Worm (Caenorhabditis elegans) whole organism, L4 larva: ENCODE measurements around the gene ced-7.

ENCODE experiments used
- T26A8.4 ChIP-seq: fragments of 200-800 bp; sonication (Bioruptor generic); IDR thresholded peaks from 2 replicates; pipeline ENCODE4 v1.3.6; 2022; ENCODE audit warnings: missing genetic modification characterization, missing compliant biosample characterization
- Y105C5A.15 ChIP-seq: fragments of 200-800 bp; sonication (Bioruptor generic); IDR thresholded peaks from 2 replicates; pipeline ENCODE4 v1.3.6; 2022; ENCODE audit warnings: missing genetic modification characterization, missing compliant biosample characterization
- ZK337.2 ChIP-seq: fragments of 200-800 bp; sonication (Bioruptor generic); IDR thresholded peaks from 2 replicates; pipeline ENCODE4 v1.3.6; 2022; ENCODE audit warnings: missing genetic modification reagents, missing genetic modification characterization, missing compliant biosample characterization
- ZK546.5 ChIP-seq, 2 experiments: sonication (generic microtip); optimal IDR thresholded peaks; 2 replicates each; lab custom pipeline; 2017; ENCODE audit warnings: missing biosample characterization in 2 of 2, missing genetic modification characterization in 2 of 2
- aha-1 ChIP-seq: fragments of 150-350 bp; peaks from one replicate; lab custom pipeline; 2014; ENCODE audit warnings: missing biosample characterization, missing genetic modification characterization
- aly-2 ChIP-seq: sonication (generic microtip); optimal IDR thresholded peaks from 2 replicates; lab custom pipeline; 2018; ENCODE audit warnings: missing biosample characterization, missing genetic modification characterization
- attf-4 ChIP-seq: sonication (generic microtip); optimal IDR thresholded peaks from 3 replicates; lab custom pipeline; 2017; ENCODE audit warnings: missing biosample characterization, missing genetic modification characterization
- ceh-20 ChIP-seq: fragments of 200-800 bp; sonication (Bioruptor generic); IDR thresholded peaks from 2 replicates; pipeline ENCODE4 v1.3.6; 2022; ENCODE audit warnings: missing genetic modification reagents, missing genetic modification characterization, missing compliant biosample characterization
- ceh-28 ChIP-seq: fragments of 150-350 bp; optimal IDR thresholded peaks from 2 replicates; lab custom pipeline; 2014; ENCODE audit warnings: missing biosample characterization, missing genetic modification reagents, missing genetic modification characterization
- ces-1 ChIP-seq: fragments of 150-350 bp; sonication (generic microtip); optimal IDR thresholded peaks from 4 replicates; lab custom pipeline; 2014; ENCODE audit warnings: missing biosample characterization, missing genetic modification reagents, missing genetic modification characterization
- daf-16 ChIP-seq, 3 experiments: sonication (generic microtip); optimal IDR thresholded peaks; 2 replicates each; lab custom pipeline; 2016 to 2017; ENCODE audit warnings: missing genetic modification characterization in 3 of 3, missing genetic modification reagents in 3 of 3, mild to moderate bottlenecking in 2 of 3, missing compliant biosample characterization in 2 of 3, missing biosample characterization in 1 of 3, moderate library complexity in 1 of 3
- daf-19 ChIP-seq: fragments of 200-800 bp; sonication (Bioruptor generic); conservative IDR thresholded peaks from 2 replicates; pipeline ENCODE4 v1.3.6; 2022; ENCODE audit warnings: missing genetic modification characterization, missing compliant biosample characterization
- dmd-6 ChIP-seq: fragments of 200-800 bp; sonication (Bioruptor generic); IDR thresholded peaks from 2 replicates; pipeline ENCODE4 v1.3.6; 2022; ENCODE audit warnings: missing genetic modification reagents, missing genetic modification characterization, missing compliant biosample characterization
- dmd-8 ChIP-seq: fragments of 200-800 bp; sonication (Bioruptor generic); IDR thresholded peaks from 2 replicates; pipeline ENCODE4 v1.3.6; 2022; ENCODE audit warnings: missing genetic modification characterization, missing compliant biosample characterization
- dve-1 ChIP-seq: sonication (generic microtip); optimal IDR thresholded peaks from 2 replicates; lab custom pipeline; 2017; ENCODE audit warnings: antibody characterized with exemption, mild to moderate bottlenecking, missing genetic modification characterization, missing compliant biosample characterization; ENCODE audit not compliant: insufficient read depth
- egl-43 ChIP-seq: fragments of 200-800 bp; sonication (Bioruptor generic); IDR thresholded peaks from 2 replicates; pipeline ENCODE4 v1.3.6; 2022; ENCODE audit warnings: missing genetic modification reagents, missing genetic modification characterization, missing compliant biosample characterization
- fos-1 ChIP-seq: fragments of 150-350 bp; optimal IDR thresholded peaks from 2 replicates; lab custom pipeline; 2014; ENCODE audit warnings: missing biosample characterization, missing genetic modification characterization
- hif-1 ChIP-seq, 2 experiments: sonication (generic microtip); optimal IDR thresholded peaks; 2 replicates each; lab custom pipeline; 2016 to 2017; ENCODE audit warnings: missing compliant biosample characterization in 2 of 2, missing genetic modification characterization in 2 of 2, missing genetic modification reagents in 2 of 2, missing genotype in 2 of 2, mild to moderate bottlenecking in 1 of 2
- hlh-11 ChIP-seq: fragments of 200-800 bp; sonication (Bioruptor generic); optimal IDR thresholded peaks from 2 replicates; lab custom pipeline; 2018; ENCODE audit warnings: mild to moderate bottlenecking, missing genetic modification characterization, missing compliant biosample characterization
- hlh-30 ChIP-seq: sonication (generic microtip); optimal IDR thresholded peaks from 2 replicates; lab custom pipeline; 2017; ENCODE audit warnings: antibody characterized with exemption, mild to moderate bottlenecking, missing genetic modification characterization, missing compliant biosample characterization; ENCODE audit not compliant: insufficient read depth
- hmg-1.1 ChIP-seq: fragments of 200-800 bp; sonication (Bioruptor generic); IDR thresholded peaks from 2 replicates; pipeline ENCODE4 v1.3.6; 2022; ENCODE audit warnings: missing genetic modification reagents, missing genetic modification characterization, missing compliant biosample characterization
- lim-7 ChIP-seq: fragments of 200-800 bp; sonication (Bioruptor generic); IDR thresholded peaks from 2 replicates; pipeline ENCODE4 v1.3.6; 2022; ENCODE audit warnings: missing genetic modification characterization, missing compliant biosample characterization
- lin-1 ChIP-seq: fragments of 200-800 bp; sonication (Bioruptor generic); IDR thresholded peaks from 2 replicates; pipeline ENCODE4 v1.3.6; 2022; ENCODE audit warnings: missing genetic modification reagents, missing genetic modification characterization, missing compliant biosample characterization
- lin-15B ChIP-seq: fragments of 150-350 bp; sonication (generic microtip); optimal IDR thresholded peaks from 3 replicates; lab custom pipeline; 2014; ENCODE audit warnings: missing biosample characterization, missing genetic modification characterization
- lin-38 ChIP-seq: fragments of 200-800 bp; sonication (Bioruptor generic); IDR thresholded peaks from 2 replicates; pipeline ENCODE4 v1.3.6; 2022; ENCODE audit warnings: missing genetic modification reagents, missing genetic modification characterization, missing compliant biosample characterization
- lin-39 ChIP-seq: fragments of 150-350 bp; optimal IDR thresholded peaks from 2 replicates; lab custom pipeline; 2014; ENCODE audit warnings: missing biosample characterization, missing genetic modification reagents, missing genetic modification characterization
- madf-5 ChIP-seq, 2 experiments: fragments of 200-800 bp; sonication (Bioruptor generic); IDR thresholded peaks; 2 replicates each; pipeline ENCODE4 v1.3.6; 2022; ENCODE audit warnings: missing compliant biosample characterization in 2 of 2, missing genetic modification characterization in 2 of 2
- mdl-1 ChIP-seq, 2 experiments: fragments of 150-350 bp in 1 of 2; sonication (generic microtip) in 1 of 2; optimal IDR thresholded peaks; 2 replicates each; lab custom pipeline; 2014 to 2017; ENCODE audit warnings: missing biosample characterization in 2 of 2, missing genetic modification characterization in 2 of 2
- mdt-29 ChIP-seq: fragments of 200-800 bp; sonication (Bioruptor generic); IDR thresholded peaks from 2 replicates; pipeline ENCODE4 v1.3.6; 2022; ENCODE audit warnings: missing genetic modification reagents, missing genetic modification characterization, missing compliant biosample characterization
- mxl-3 ChIP-seq: fragments of 200-800 bp; sonication (Bioruptor generic); optimal IDR thresholded peaks from 2 replicates; lab custom pipeline; 2018; ENCODE audit warnings: mild to moderate bottlenecking, missing genetic modification characterization, missing compliant biosample characterization
- nhr-237 ChIP-seq: sonication (generic microtip); optimal IDR thresholded peaks from 2 replicates; lab custom pipeline; 2017; ENCODE audit warnings: missing biosample characterization, missing genetic modification characterization
- nhr-28 ChIP-seq: fragments of 150-350 bp; optimal IDR thresholded peaks from 2 replicates; lab custom pipeline; 2014; ENCODE audit warnings: missing biosample characterization, missing genetic modification characterization
- nhr-42 ChIP-seq: fragments of 200-800 bp; sonication (Bioruptor generic); IDR thresholded peaks from 2 replicates; pipeline ENCODE4 v1.3.6; 2022; ENCODE audit warnings: missing genetic modification characterization, missing compliant biosample characterization
- nhr-6 ChIP-seq: fragments of 150-350 bp; optimal IDR thresholded peaks from 2 replicates; lab custom pipeline; 2014; ENCODE audit warnings: missing biosample characterization, missing genetic modification characterization
- nhr-77 ChIP-seq: fragments of 150-350 bp; optimal IDR thresholded peaks from 2 replicates; lab custom pipeline; 2014; ENCODE audit warnings: missing biosample characterization, missing genetic modification characterization
- pqm-1 ChIP-seq: sonication (generic microtip); optimal IDR thresholded peaks from 2 replicates; lab custom pipeline; 2017; ENCODE audit warnings: missing biosample characterization, missing genetic modification characterization
- sdz-12 ChIP-seq: fragments of 200-800 bp; sonication (Bioruptor generic); optimal IDR thresholded peaks from 2 replicates; lab custom pipeline; 2018; ENCODE audit warnings: mild to moderate bottlenecking, missing genetic modification characterization, missing compliant biosample characterization
- spr-3 ChIP-seq: fragments of 200-800 bp; sonication (Bioruptor generic); optimal IDR thresholded peaks from 2 replicates; lab custom pipeline; 2018; ENCODE audit warnings: mild to moderate bottlenecking, missing genetic modification characterization, missing compliant biosample characterization
- tag-97 ChIP-seq: fragments of 200-800 bp; sonication (Bioruptor generic); IDR thresholded peaks from 2 replicates; pipeline ENCODE4 v1.3.6; 2022; ENCODE audit warnings: missing genetic modification characterization, missing compliant biosample characterization
- tra-1 ChIP-seq: fragments of 200-800 bp; sonication (Bioruptor generic); IDR thresholded peaks from 2 replicates; pipeline ENCODE4 v1.3.6; 2022; ENCODE audit warnings: missing genetic modification reagents, missing genetic modification characterization, missing compliant biosample characterization
- unc-39 ChIP-seq: sonication (generic microtip); optimal IDR thresholded peaks from 2 replicates; lab custom pipeline; 2017; ENCODE audit warnings: missing biosample characterization, missing genetic modification characterization
- unc-62 ChIP-seq, 3 experiments: fragments of 150-350 bp in 1 of 3; sonication (generic microtip); optimal IDR thresholded peaks in 2 of 3; peaks in 1 of 3; 1 replicate in 1 of 3; 2 replicates in 2 of 3; lab custom pipeline; 2014 to 2017; ENCODE audit warnings: missing biosample characterization in 3 of 3, missing genetic modification characterization in 3 of 3, missing genetic modification reagents in 3 of 3, missing genotype in 1 of 3
- vab-7 ChIP-seq: fragments of 200-800 bp; sonication (Bioruptor generic); IDR thresholded peaks from 2 replicates; pipeline ENCODE4 v1.3.6; 2022; ENCODE audit warnings: missing genetic modification reagents, missing genetic modification characterization, missing compliant biosample characterization
- zfp-3 ChIP-seq: fragments of 200-800 bp; sonication (Bioruptor generic); conservative IDR thresholded peaks from 2 replicates; pipeline ENCODE4 v1.3.6; 2022; ENCODE audit warnings: missing genetic modification reagents, missing genetic modification characterization, missing compliant biosample characterization
- ztf-7 ChIP-seq: fragments of 150-350 bp; optimal IDR thresholded peaks from 2 replicates; lab custom pipeline; 2014; ENCODE audit warnings: missing biosample characterization, missing genetic modification characterization

ced-7 gene

DNA sequence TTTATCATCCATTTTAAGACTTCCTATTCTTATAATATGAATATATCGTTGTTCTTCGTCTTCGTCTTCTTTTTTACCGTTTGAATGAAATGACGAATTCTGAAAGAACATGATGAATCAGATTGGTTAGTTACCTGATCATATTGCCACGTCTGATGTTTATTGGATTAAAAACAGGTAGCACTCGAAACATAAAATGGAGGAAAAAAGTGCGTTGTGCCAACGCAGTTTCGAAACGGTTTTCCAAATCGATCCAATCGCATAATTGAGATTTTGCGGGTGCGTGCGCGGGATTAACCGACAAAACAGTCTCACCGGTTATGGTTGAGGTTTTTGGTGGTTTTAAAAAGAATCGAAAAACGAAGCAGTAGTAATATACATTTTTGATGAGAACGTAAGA, 15.7 kb upstream of the ced-7 start, which contains the start of gene rom-2:
Gene rom-2 (minus strand): TSS at position 101 of the 400 bp plus-strand sequence.
- TF ChIP-seq ceh-20 (no peak), hif-1 (tag; optimal IDR thresholded peaks at IDR 0.05; lab: Kevin White, UChicago) (no peak), ZK337.2 (GFP tag; lab: Robert Waterston, UW) (no peak), lin-15B (tag; lab: Kevin White, UChicago) (no peak), madf-5 (GFP tag; IDR thresholded peaks at IDR 0.05; lab: Robert Waterston, UW) (no peak)

- no peak for TF ChIP-seq ztf-7 (tag; lab: Kevin White, UChicago)
- TF ChIP-seq egl-43 (GFP tag; lab: Robert Waterston, UW), result no peak
- TF ChIP-seq unc-62 (GFP tag; optimal IDR thresholded peaks at IDR 0.05 in 1 of 2; lab: Kevin White, UChicago), result peak in 1 of 2 experiments; percentile 16
- TF ChIP-seq unc-62 (tag; optimal IDR thresholded peaks at IDR 0.05; lab: Kevin White, UChicago), result no peak
- no peak for TF ChIP-seq attf-4 (tag; lab: Kevin White, UChicago)
- peak; percentile 34 for TF ChIP-seq hlh-11 (tag; lab: Kevin White, UChicago)
- no peak for TF ChIP-seq mdt-29 (GFP tag; lab: Robert Waterston, UW)
- TF ChIP-seq tra-1 (GFP tag; lab: Robert Waterston, UW), result no peak
- TF ChIP-seq T26A8.4, result no peak
- no peak for TF ChIP-seq fos-1 (tag; lab: Kevin White, UChicago)
- no peak for TF ChIP-seq lin-38 (GFP tag; lab: Robert Waterston, UW)
- TF ChIP-seq sdz-12 (GFP tag; lab: Kevin White, UChicago), result no peak
- TF ChIP-seq ZK546.5 (tag; optimal IDR thresholded peaks at IDR 0.05; lab: Kevin White, UChicago), result no peak
- peak; percentile 56 for TF ChIP-seq nhr-77
- peak; percentile 55 for TF ChIP-seq nhr-28
- no peak for TF ChIP-seq dmd-8 (GFP tag; lab: Robert Waterston, UW)
- no peak for TF ChIP-seq ceh-20
- TF ChIP-seq aha-1 (tag; lab: Kevin White, UChicago), result peak; percentile 19
- peak; percentile 62 for TF ChIP-seq dmd-6 (GFP tag; lab: Robert Waterston, UW)
- TF ChIP-seq zfp-3 (GFP tag; lab: Robert Waterston, UW), result no peak
- no peak for TF ChIP-seq hlh-30
- TF ChIP-seq ceh-28 (tag; lab: Kevin White, UChicago), result no peak
- TF ChIP-seq dve-1 (tag; lab: Kevin White, UChicago), result peak; percentile 22
- TF ChIP-seq Y105C5A.15 (GFP tag; lab: Robert Waterston, UW), result no peak
- TF ChIP-seq hmg-1.1 (GFP tag; lab: Robert Waterston, UW), result no peak
- TF ChIP-seq aly-2 (tag; lab: Kevin White, UChicago), result no peak
- no peak for TF ChIP-seq lim-7 (GFP tag; lab: Robert Waterston, UW)
- TF ChIP-seq spr-3 (GFP tag; lab: Kevin White, UChicago), result no peak
- no peak for TF ChIP-seq lin-39 (tag; lab: Kevin White, UChicago)
- no peak for TF ChIP-seq nhr-237
- no peak for TF ChIP-seq tag-97 (GFP tag; lab: Robert Waterston, UW)
- TF ChIP-seq nhr-6, result no peak
- TF ChIP-seq pqm-1 (tag; lab: Kevin White, UChicago), result peak; percentile 77
These were observed 12.2 kb upstream of the ced-7 start, which contains the start of gene acox-1.5 for ce11 chrIII:9592118-9592517. Gene acox-1.5 (minus strand): TSS chrIII:9592192.

ce11 chrIII:9590212-9590611, 10.3 kb upstream of the ced-7 start:
- TF ChIP-seq unc-62 (GFP tag; optimal IDR thresholded peaks at IDR 0.05 in 1 of 2; lab: Kevin White, UChicago), result no peak
- no peak for TF ChIP-seq unc-62 (tag; optimal IDR thresholded peaks at IDR 0.05; lab: Kevin White, UChicago)
- no peak for TF ChIP-seq nhr-42 (GFP tag; lab: Robert Waterston, UW)
- no peak for TF ChIP-seq unc-39 (tag; lab: Kevin White, UChicago)
- TF ChIP-seq mxl-3 (GFP tag; lab: Kevin White, UChicago), result no peak
- TF ChIP-seq vab-7 (GFP tag; lab: Robert Waterston, UW), result no peak
- TF ChIP-seq pqm-1 (tag; lab: Kevin White, UChicago), result peak; percentile 71
- peak; percentile 59 for TF ChIP-seq tra-1 (GFP tag; lab: Robert Waterston, UW)
- TF ChIP-seq ceh-20, result no peak
- peak; percentile 79 for TF ChIP-seq nhr-28
- no peak for TF ChIP-seq attf-4 (tag; lab: Kevin White, UChicago)
- TF ChIP-seq lin-39 (tag; lab: Kevin White, UChicago), result no peak
- peak; percentile 64 for TF ChIP-seq nhr-77
- TF ChIP-seq daf-16 (GFP tag; optimal IDR thresholded peaks at IDR 0.05; lab: Kevin White, UChicago), result no peak
- peak; percentile 46 for TF ChIP-seq daf-16 (tag; optimal IDR thresholded peaks at IDR 0.05; lab: Kevin White, UChicago)
- peak; percentile 66 for TF ChIP-seq hlh-11 (tag; lab: Kevin White, UChicago)
- TF ChIP-seq nhr-237, result no peak
- peak; percentile 90 for TF ChIP-seq dmd-6 (GFP tag; lab: Robert Waterston, UW)
- peak; percentile 83; the same call in 1 of the 2 replicates for TF ChIP-seq lin-1 (GFP tag; lab: Robert Waterston, UW)
- TF ChIP-seq daf-19 (GFP tag; lab: Robert Waterston, UW), result no peak
- peak in 1 of 2 experiments; percentile 61 for TF ChIP-seq mdl-1 (tag; optimal IDR thresholded peaks at IDR 0.05; lab: Kevin White, UChicago)
- no peak for TF ChIP-seq ces-1 (GFP tag; lab: Kevin White, UChicago)
- no peak for TF ChIP-seq madf-5 (GFP tag; IDR thresholded peaks at IDR 0.05; lab: Robert Waterston, UW)
- peak; percentile 34 for TF ChIP-seq dve-1 (tag; lab: Kevin White, UChicago)
